Worm (Caenorhabditis elegans) whole organism, L4/young adult: ENCODE data around the gene T22B2.1.

Experiments used
- W03F9.2 ChIP-seq: fragments of 150-350 bp; optimal IDR thresholded peaks from 2 replicates; lab custom pipeline; 2014; ENCODE audit warnings: missing biosample characterization, missing genetic modification characterization
- dao-5 ChIP-seq: sonication (generic microtip); optimal IDR thresholded peaks from 2 replicates; lab custom pipeline; 2016; ENCODE audit warnings: missing genotype, missing genetic modification characterization, moderate library complexity, missing compliant biosample characterization
- him-1 ChIP-seq: sonication (generic microtip); optimal IDR thresholded peaks from 2 replicates; lab custom pipeline; 2016; ENCODE audit warnings: missing genotype, missing genetic modification reagents, missing genetic modification characterization, missing compliant biosample characterization

T22B2.1 gene

ce11 chrX:3952737-3953136 is 26.9 kb downstream of the T22B2.1 start:
- TF ChIP-seq W03F9.2 (tag; lab: Kevin White, UChicago) (no peak), him-1 (tag; lab: Kevin White, UChicago) (no peak), dao-5 (tag; lab: Kevin White, UChicago) (no peak)

- no peak for TF ChIP-seq dao-5 (tag; lab: Kevin White, UChicago)
- no peak for TF ChIP-seq him-1 (tag; lab: Kevin White, UChicago)
- TF ChIP-seq W03F9.2 (tag; lab: Kevin White, UChicago), result no peak
Observed at ce11 chrX:3957475-3958204, 31.8 kb downstream of the T22B2.1 start.

ce11 chrX:3958252-3958651 is 32.4 kb downstream of the T22B2.1 start, which contains the start of gene lin-18:
TSS of gene lin-18 (plus strand) at chrX:3958552.
- TF ChIP-seq him-1 (tag; lab: Kevin White, UChicago) (no peak), W03F9.2 (tag; lab: Kevin White, UChicago) (no peak), dao-5 (tag; lab: Kevin White, UChicago) (no peak)

- no peak for TF ChIP-seq him-1 (tag; lab: Kevin White, UChicago)
- no peak for TF ChIP-seq W03F9.2 (tag; lab: Kevin White, UChicago)
- TF ChIP-seq dao-5 (tag; lab: Kevin White, UChicago), result no peak
Observed at ce11 chrX:3959221-3959620, 33.3 kb downstream of the T22B2.1 start.

ce11 chrX:3960345-3960744 is 34.5 kb downstream of the T22B2.1 start:
- no peak for TF ChIP-seq W03F9.2 (tag; lab: Kevin White, UChicago)
- no peak for TF ChIP-seq dao-5 (tag; lab: Kevin White, UChicago)
- TF ChIP-seq him-1 (tag; lab: Kevin White, UChicago), result no peak

- TF ChIP-seq dao-5 (tag; lab: Kevin White, UChicago), result no peak
Observed at ce11 chrX:3966332-3966731, 40.5 kb downstream of the T22B2.1 start, which contains the start of gene C16B8.2. TSS of gene C16B8.2 (minus strand) at chrX:3966432.

- TF ChIP-seq him-1 (tag; lab: Kevin White, UChicago) (no peak), W03F9.2 (tag; lab: Kevin White, UChicago) (peak; percentile 2), dao-5 (tag; lab: Kevin White, UChicago) (no peak)
Observed at ce11 chrX:3968209-3968960, 42.5 kb downstream of the T22B2.1 start, which contains the start of gene C16B8.3. TSS of gene C16B8.3 (minus strand) at chrX:3968634.

ce11 chrX:3969353-3969752 is 43.5 kb downstream of the T22B2.1 start:
- TF ChIP-seq him-1 (tag; lab: Kevin White, UChicago) (no peak), dao-5 (tag; lab: Kevin White, UChicago) (no peak)

ce11 chrX:3969980-3970403 is 44.1 kb downstream of the T22B2.1 start:
- TF ChIP-seq him-1 (tag; lab: Kevin White, UChicago), result peak; percentile 65
- TF ChIP-seq dao-5 (tag; lab: Kevin White, UChicago), result peak; percentile 69
- TF ChIP-seq W03F9.2 (tag; lab: Kevin White, UChicago), result no peak

ce11 chrX:3970786-3971185 is 44.9 kb downstream of the T22B2.1 start:
- no peak for TF ChIP-seq W03F9.2 (tag; lab: Kevin White, UChicago)
- no peak for TF ChIP-seq him-1 (tag; lab: Kevin White, UChicago)
- TF ChIP-seq dao-5 (tag; lab: Kevin White, UChicago), result no peak

ce11 chrX:3973534-3973933 is 47.7 kb downstream of the T22B2.1 start, which contains the start of gene C16B8.4:
TSS of gene C16B8.4 (minus strand) at chrX:3973634.
- no peak for TF ChIP-seq him-1 (tag; lab: Kevin White, UChicago)
- no peak for TF ChIP-seq dao-5 (tag; lab: Kevin White, UChicago)
- TF ChIP-seq W03F9.2 (tag; lab: Kevin White, UChicago), result no peak

- TF ChIP-seq dao-5 (tag; lab: Kevin White, UChicago), result no peak
- TF ChIP-seq W03F9.2 (tag; lab: Kevin White, UChicago), result no peak
- no peak for TF ChIP-seq him-1 (tag; lab: Kevin White, UChicago)
Observed at ce11 chrX:3974160-3974559, 48.3 kb downstream of the T22B2.1 start.

- no peak for TF ChIP-seq dao-5 (tag; lab: Kevin White, UChicago)
- no peak for TF ChIP-seq him-1 (tag; lab: Kevin White, UChicago)
- no peak for TF ChIP-seq W03F9.2 (tag; lab: Kevin White, UChicago)
Observed at ce11 chrX:3976755-3977154, 50.9 kb downstream of the T22B2.1 start.
